Fruit fly (Drosophila melanogaster): Measurements from ENCODE around the gene sty.

dm6 chr3L:3456009-3456566, 31.4 kb upstream of the sty start:
- TF ChIP-seq pan (optimal IDR thresholded peaks at IDR 0.05) (no peak), usp (GFP tag; optimal IDR thresholded peaks at IDR 0.05) (no peak), EcR (GFP tag; optimal IDR thresholded peaks at IDR 0.05) (no peak), CG8478 (optimal IDR thresholded peaks at IDR 0.05) (no peak), psq (optimal IDR thresholded peaks at IDR 0.05) (no peak)
